Worm (Caenorhabditis elegans) whole organism, L2 larva: ENCODE measurements around the gene clec-29.

Experiments used
- C34F6.9 ChIP-seq: fragments of 150-350 bp; optimal IDR thresholded peaks from 2 replicates; lab custom pipeline; 2014; ENCODE audit warnings: missing biosample characterization, missing genetic modification characterization
- F13H6.1 ChIP-seq: sonication (generic microtip); optimal IDR thresholded peaks from 2 replicates; lab custom pipeline; 2016; ENCODE audit warnings: missing genetic modification characterization, missing compliant biosample characterization
- Y55F3AM.14 ChIP-seq: fragments of 200-800 bp; sonication (Bioruptor generic); optimal IDR thresholded peaks from 2 replicates; lab custom pipeline; 2018; ENCODE audit warnings: mild to moderate bottlenecking, missing genetic modification characterization, missing compliant biosample characterization
- ZK546.5 ChIP-seq: sonication (generic microtip); optimal IDR thresholded peaks from 2 replicates; lab custom pipeline; 2017; ENCODE audit warnings: missing biosample characterization, missing genetic modification characterization
- alr-1 ChIP-seq: fragments of 150-350 bp; optimal IDR thresholded peaks from 2 replicates; lab custom pipeline; 2014; ENCODE audit warnings: missing biosample characterization, missing genetic modification characterization
- ama-1 ChIP-seq: fragments of 150-350 bp; optimal IDR thresholded peaks from 2 replicates; lab custom pipeline; 2018; ENCODE audit warnings: inconsistent platforms
- blmp-1 ChIP-seq: sonication (generic microtip); optimal IDR thresholded peaks from 2 replicates; lab custom pipeline; 2017; ENCODE audit warnings: missing genetic modification characterization, mild to moderate bottlenecking, missing compliant biosample characterization, antibody characterized with exemption, moderate library complexity; ENCODE audit not compliant: insufficient read depth
- ceh-16 ChIP-seq: fragments of 150-350 bp; optimal IDR thresholded peaks from 2 replicates; lab custom pipeline; 2014; ENCODE audit warnings: missing biosample characterization, missing genetic modification characterization
- ceh-82 ChIP-seq: fragments of 150-350 bp; optimal IDR thresholded peaks from 2 replicates; lab custom pipeline; 2014; ENCODE audit warnings: missing biosample characterization, missing genetic modification characterization
- crh-2 ChIP-seq: sonication (generic microtip); optimal IDR thresholded peaks from 2 replicates; lab custom pipeline; 2017; ENCODE audit warnings: missing biosample characterization, missing genetic modification characterization
- dmd-4 ChIP-seq: sonication (generic microtip); optimal IDR thresholded peaks from 2 replicates; lab custom pipeline; 2017; ENCODE audit warnings: missing biosample characterization, missing genetic modification characterization
- elt-3 ChIP-seq: sonication (generic microtip); optimal IDR thresholded peaks from 2 replicates; lab custom pipeline; 2017; ENCODE audit warnings: missing biosample characterization, missing genetic modification characterization
- fos-1 ChIP-seq: fragments of 150-350 bp; optimal IDR thresholded peaks from 2 replicates; lab custom pipeline; 2014; ENCODE audit warnings: missing biosample characterization, missing genetic modification characterization
- gmeb-1 ChIP-seq: fragments of 150-350 bp; optimal IDR thresholded peaks from 2 replicates; lab custom pipeline; 2014; ENCODE audit warnings: missing biosample characterization, missing genetic modification characterization
- lin-11 ChIP-seq: fragments of 150-350 bp; sonication (generic microtip); optimal IDR thresholded peaks from 2 replicates; lab custom pipeline; 2014; ENCODE audit warnings: missing biosample characterization, missing genetic modification characterization, inconsistent platforms, mixed read lengths
- lin-13 ChIP-seq: fragments of 150-350 bp; optimal IDR thresholded peaks from 2 replicates; lab custom pipeline; 2014; ENCODE audit warnings: missing biosample characterization, missing genetic modification reagents, missing genetic modification characterization
- lin-39 ChIP-seq: fragments of 150-350 bp; optimal IDR thresholded peaks from 2 replicates; lab custom pipeline; 2014; ENCODE audit warnings: missing biosample characterization, missing genetic modification reagents, missing genetic modification characterization
- lsy-2 ChIP-seq, 2 experiments: fragments of 150-350 bp in 1 of 2; sonication (generic microtip) in 1 of 2; optimal IDR thresholded peaks; 2 replicates each; lab custom pipeline; 2014 to 2017; ENCODE audit warnings: missing biosample characterization in 2 of 2, missing genetic modification characterization in 2 of 2
- mbf-1 ChIP-seq: sonication (generic microtip); optimal IDR thresholded peaks from 2 replicates; lab custom pipeline; 2017; ENCODE audit warnings: missing biosample characterization, missing genetic modification characterization
- mdl-1 ChIP-seq, 2 experiments: fragments of 150-350 bp in 1 of 2; sonication (generic microtip) in 1 of 2; optimal IDR thresholded peaks; 2 replicates each; lab custom pipeline; 2017; ENCODE audit warnings: missing biosample characterization in 2 of 2, missing genetic modification characterization in 2 of 2
- nhr-11 ChIP-seq: fragments of 150-350 bp; optimal IDR thresholded peaks from 2 replicates; lab custom pipeline; 2014; ENCODE audit warnings: missing biosample characterization, missing genetic modification characterization
- nhr-129 ChIP-seq: fragments of 150-350 bp; optimal IDR thresholded peaks from 2 replicates; lab custom pipeline; 2014; ENCODE audit warnings: missing biosample characterization, missing genetic modification characterization
- nhr-21 ChIP-seq: fragments of 150-350 bp; optimal IDR thresholded peaks from 2 replicates; lab custom pipeline; 2014; ENCODE audit warnings: missing biosample characterization, missing genetic modification characterization
- nhr-23 ChIP-seq: fragments of 150-350 bp; optimal IDR thresholded peaks from 2 replicates; lab custom pipeline; 2014; ENCODE audit warnings: missing biosample characterization, missing genetic modification reagents, missing genetic modification characterization
- nhr-237 ChIP-seq: fragments of 150-350 bp; optimal IDR thresholded peaks from 2 replicates; lab custom pipeline; 2014; ENCODE audit warnings: missing biosample characterization, missing genetic modification characterization
- nhr-25 ChIP-seq: fragments of 150-350 bp; sonication (generic microtip); optimal IDR thresholded peaks from 3 replicates; lab custom pipeline; 2014; ENCODE audit warnings: missing biosample characterization, missing genetic modification characterization
- nhr-6 ChIP-seq: fragments of 150-350 bp; optimal IDR thresholded peaks from 2 replicates; lab custom pipeline; 2014; ENCODE audit warnings: missing biosample characterization, missing genetic modification characterization
- nhr-77 ChIP-seq: fragments of 150-350 bp; optimal IDR thresholded peaks from 2 replicates; lab custom pipeline; 2014; ENCODE audit warnings: missing biosample characterization, missing genetic modification characterization
- sem-4 ChIP-seq: fragments of 150-350 bp; optimal IDR thresholded peaks from 2 replicates; lab custom pipeline; 2014; ENCODE audit warnings: missing biosample characterization, missing genetic modification reagents, missing genetic modification characterization
- skn-1 ChIP-seq: sonication (generic microtip); optimal IDR thresholded peaks from 2 replicates; lab custom pipeline; 2017; ENCODE audit warnings: missing biosample characterization, missing genetic modification characterization
- sma-3 ChIP-seq: sonication (generic microtip); optimal IDR thresholded peaks from 2 replicates; lab custom pipeline; 2016; ENCODE audit warnings: missing genetic modification reagents, missing genetic modification characterization, missing compliant biosample characterization
- sma-9 ChIP-seq, 2 experiments: fragments of 150-350 bp in 1 of 2; sonication (generic microtip) in 1 of 2; optimal IDR thresholded peaks; 2 replicates each; lab custom pipeline; 2014 to 2016; ENCODE audit warnings: missing genetic modification characterization in 2 of 2, mild to moderate bottlenecking in 1 of 2, missing biosample characterization in 1 of 2, missing compliant biosample characterization in 1 of 2, missing genetic modification reagents in 1 of 2, moderate library complexity in 1 of 2
- snpc-4 ChIP-seq: fragments of 150-350 bp; optimal IDR thresholded peaks from 2 replicates; lab custom pipeline; 2014; ENCODE audit warnings: missing biosample characterization, missing genetic modification characterization
- unc-55 ChIP-seq: fragments of 150-350 bp; sonication (generic microtip); optimal IDR thresholded peaks from 3 replicates; lab custom pipeline; 2014; ENCODE audit warnings: missing biosample characterization, missing genetic modification reagents, missing genetic modification characterization
- unc-62 ChIP-seq: fragments of 150-350 bp; optimal IDR thresholded peaks from 2 replicates; lab custom pipeline; 2014; ENCODE audit warnings: missing biosample characterization, missing genetic modification reagents, missing genetic modification characterization
- zag-1 ChIP-seq: fragments of 150-350 bp; optimal IDR thresholded peaks from 2 replicates; lab custom pipeline; 2014; ENCODE audit warnings: missing biosample characterization, missing genetic modification characterization
- ztf-11 ChIP-seq: sonication (generic microtip); optimal IDR thresholded peaks from 2 replicates; lab custom pipeline; 2017; ENCODE audit warnings: missing biosample characterization, missing genetic modification characterization
- ztf-4 ChIP-seq: fragments of 150-350 bp; optimal IDR thresholded peaks from 2 replicates; lab custom pipeline; 2014; ENCODE audit warnings: missing biosample characterization, missing genetic modification characterization

Gene clec-29

DNA sequence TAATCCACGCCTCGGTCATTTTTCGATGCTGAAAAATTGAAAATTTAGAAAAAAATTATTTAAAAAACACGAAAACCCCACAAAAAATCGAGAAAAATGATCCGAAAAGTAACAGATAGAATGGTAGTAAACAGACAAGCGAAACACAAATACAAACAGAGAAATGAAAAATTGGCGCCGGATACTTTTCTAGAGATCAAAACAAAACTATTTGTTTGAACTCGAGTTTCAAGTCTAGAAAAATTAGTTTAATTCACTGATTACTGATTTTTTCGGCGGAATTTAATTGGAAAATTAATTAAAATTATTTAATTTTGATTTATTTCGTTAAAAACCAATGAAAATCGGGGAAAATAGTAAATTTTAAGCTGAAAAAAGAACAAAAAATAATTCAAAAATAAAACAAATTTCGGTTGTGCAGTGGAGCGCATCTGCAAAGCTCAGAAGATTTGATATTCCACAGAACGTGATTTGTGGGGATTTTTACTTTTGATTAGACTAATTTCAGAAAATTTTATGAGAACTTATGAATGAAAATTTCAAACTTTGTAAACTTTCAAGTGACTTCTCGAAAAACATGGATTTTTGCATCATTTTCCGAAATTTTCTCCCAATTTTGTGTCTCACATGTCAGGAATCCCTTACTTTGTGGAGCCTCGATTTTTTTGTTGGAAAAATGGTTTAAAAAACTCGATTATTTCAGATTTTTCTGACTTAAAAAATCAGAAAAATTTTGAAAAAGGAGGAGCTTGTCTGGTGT is 7.4 kb upstream of the clec-29 start, which contains the start of gene gyg-2:
Gene gyg-2 (minus strand): TSS at position 28 of the 760 bp plus-strand sequence.
- TF ChIP-seq nhr-237 (tag; lab: Kevin White, UChicago), result no peak
- no peak for TF ChIP-seq sem-4 (tag; lab: Kevin White, UChicago)
- no peak for TF ChIP-seq ztf-11 (tag; lab: Kevin White, UChicago)
- no peak for TF ChIP-seq alr-1 (tag; lab: Kevin White, UChicago)
- no peak for TF ChIP-seq nhr-11 (tag; lab: Kevin White, UChicago)
- no peak for TF ChIP-seq nhr-25 (tag; lab: Kevin White, UChicago)
- TF ChIP-seq sma-9 (GFP tag; optimal IDR thresholded peaks at IDR 0.05; lab: Kevin White, UChicago), result no peak
- TF ChIP-seq sma-9 (tag; optimal IDR thresholded peaks at IDR 0.05; lab: Kevin White, UChicago), result no peak
- TF ChIP-seq zag-1, result no peak
- TF ChIP-seq crh-2 (tag; lab: Kevin White, UChicago), result no peak
- TF ChIP-seq nhr-6 (tag; lab: Kevin White, UChicago), result no peak
- no peak for TF ChIP-seq unc-55 (GFP tag; lab: Kevin White, UChicago)
- TF ChIP-seq unc-62 (GFP tag; lab: Kevin White, UChicago), result no peak
- TF ChIP-seq ztf-4 (tag; lab: Kevin White, UChicago), result no peak
- TF ChIP-seq nhr-21 (tag; lab: Kevin White, UChicago), result no peak
- TF ChIP-seq nhr-129, result no peak
- TF ChIP-seq lin-13 (GFP tag; lab: Kevin White, UChicago), result no peak
- no peak for TF ChIP-seq dmd-4 (tag; lab: Kevin White, UChicago)
- TF ChIP-seq blmp-1 (tag; lab: Kevin White, UChicago), result no peak
- TF ChIP-seq mbf-1, result no peak
- TF ChIP-seq fos-1 (tag; lab: Kevin White, UChicago), result no peak
- TF ChIP-seq, all 48 proteins: peak for 0

DNA sequence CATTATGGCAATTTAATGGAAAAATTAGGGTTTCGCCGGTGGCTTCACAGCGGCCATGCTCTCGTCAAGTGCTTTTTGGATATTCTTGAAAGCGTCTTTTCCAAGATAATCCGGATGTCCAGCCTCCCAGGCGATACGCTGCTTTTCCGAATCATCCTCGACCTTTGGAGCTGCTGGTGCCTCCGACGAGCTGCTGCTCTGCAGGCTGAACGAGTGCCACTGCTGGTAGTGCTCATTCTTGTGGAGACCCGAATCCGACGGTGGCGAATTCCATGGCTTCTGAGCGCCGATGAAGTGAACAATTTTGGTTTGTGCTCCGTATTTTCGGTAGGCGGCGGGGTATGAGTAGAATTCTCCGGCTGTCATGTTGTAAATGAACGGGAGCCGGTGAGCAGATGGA is 6.2 kb upstream of the clec-29 start:
- no peak for TF ChIP-seq ceh-16 (tag; lab: Kevin White, UChicago)
- TF ChIP-seq nhr-237 (tag; lab: Kevin White, UChicago), result no peak
- TF ChIP-seq nhr-11 (tag; lab: Kevin White, UChicago), result no peak
- TF ChIP-seq nhr-77, result no peak
- TF ChIP-seq C34F6.9 (tag; lab: Kevin White, UChicago), result no peak
- no peak for TF ChIP-seq elt-3 (tag; lab: Kevin White, UChicago)
- TF ChIP-seq unc-62 (GFP tag; lab: Kevin White, UChicago), result no peak
- no peak for TF ChIP-seq lin-11 (tag; lab: Kevin White, UChicago)
- TF ChIP-seq snpc-4 (tag; lab: Kevin White, UChicago), result no peak
- TF ChIP-seq mbf-1, result no peak
- TF ChIP-seq ZK546.5 (tag; lab: Kevin White, UChicago), result no peak
- no peak for TF ChIP-seq nhr-23 (tag; lab: Kevin White, UChicago)
- TF ChIP-seq sma-3 (GFP tag; lab: Kevin White, UChicago), result no peak
- TF ChIP-seq fos-1 (tag; lab: Kevin White, UChicago), result no peak
- TF ChIP-seq skn-1, result no peak
- TF ChIP-seq lin-13 (GFP tag; lab: Kevin White, UChicago), result no peak

DNA sequence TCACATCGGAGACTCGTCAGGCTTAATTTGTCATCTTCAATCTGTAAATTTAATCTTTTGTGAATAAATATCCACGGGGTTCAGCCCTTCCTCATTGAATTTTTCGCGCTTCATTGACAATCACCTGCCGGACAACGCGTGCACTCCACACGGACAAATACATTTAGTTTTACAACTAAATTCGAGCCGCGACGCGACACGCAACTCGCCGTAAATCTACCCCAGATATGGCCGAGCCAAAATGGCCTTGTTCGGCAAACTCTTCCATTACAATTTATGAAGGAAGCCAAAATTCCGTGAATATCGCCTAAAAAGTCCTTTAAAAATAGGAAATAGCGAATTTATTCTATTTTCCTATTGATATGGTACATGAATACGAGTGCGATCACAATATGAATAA is 5.8 kb upstream of the clec-29 start:
- no peak for TF ChIP-seq nhr-129
- no peak for TF ChIP-seq sem-4 (tag; lab: Kevin White, UChicago)
- no peak for TF ChIP-seq ceh-16 (tag; lab: Kevin White, UChicago)
- TF ChIP-seq lin-39 (tag; lab: Kevin White, UChicago), result no peak
- TF ChIP-seq ama-1 (lab: Kevin White, UChicago), result no peak
- no peak for TF ChIP-seq skn-1
- no peak for TF ChIP-seq F13H6.1 (tag; lab: Kevin White, UChicago)
- TF ChIP-seq gmeb-1, result no peak
- TF ChIP-seq blmp-1 (tag; lab: Kevin White, UChicago), result no peak
- TF ChIP-seq ceh-82, result no peak
- no peak for TF ChIP-seq Y55F3AM.14 (GFP tag; lab: Kevin White, UChicago)
- no peak for TF ChIP-seq nhr-237 (tag; lab: Kevin White, UChicago)

ce11 chrV:16742123-16742522 is 3.1 kb upstream of the clec-29 start, which contains the start of gene T25E12.6:
TSS of gene T25E12.6 (plus strand) at chrV:16742423.
- TF ChIP-seq mdl-1 (tag; optimal IDR thresholded peaks at IDR 0.05; lab: Kevin White, UChicago) (no peak), Y55F3AM.14 (GFP tag; lab: Kevin White, UChicago) (no peak), ztf-4 (tag; lab: Kevin White, UChicago) (no peak), C34F6.9 (tag; lab: Kevin White, UChicago) (no peak), zag-1 (no peak), nhr-11 (tag; lab: Kevin White, UChicago) (no peak), blmp-1 (tag; lab: Kevin White, UChicago) (no peak), mbf-1 (no peak), lsy-2 (tag; optimal IDR thresholded peaks at IDR 0.05; lab: Kevin White, UChicago) (no peak), sem-4 (tag; lab: Kevin White, UChicago) (no peak), sma-9 (GFP tag; optimal IDR thresholded peaks at IDR 0.05; lab: Kevin White, UChicago) (no peak), sma-9 (tag; optimal IDR thresholded peaks at IDR 0.05; lab: Kevin White, UChicago) (no peak), lin-39 (tag; lab: Kevin White, UChicago) (no peak)
